Fruit fly (Drosophila melanogaster): ENCODE data around the gene eIF4E1.

DNA sequence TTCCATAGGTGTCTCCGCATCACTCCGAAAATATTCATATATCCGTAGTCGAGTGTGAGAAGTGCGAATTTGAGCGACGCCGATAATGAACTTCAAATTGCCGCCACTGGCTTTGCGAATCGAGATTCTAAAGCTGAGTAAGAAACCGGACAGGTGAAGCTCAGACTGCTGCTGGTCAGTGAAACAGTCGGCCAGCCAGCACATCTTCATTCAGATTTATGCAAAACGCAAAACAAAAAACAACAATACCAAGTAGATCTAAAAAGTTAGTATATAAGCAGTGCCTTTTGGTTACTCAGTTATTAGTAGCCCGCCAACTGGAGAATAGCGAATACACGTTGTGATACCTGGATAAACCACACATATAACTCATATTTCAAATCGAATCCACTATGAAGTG lies 2.2 kb upstream of the eIF4E1 start, which contains the start of gene Cpr67B:
- no peak for TF ChIP-seq Dek (tag; optimal IDR thresholded peaks at IDR 0.05)
- TF ChIP-seq otp (GFP tag; IDR thresholded peaks at IDR 0.05) = no peak
- TF ChIP-seq HLHmδ (GFP tag; optimal IDR thresholded peaks at IDR 0.05) = no peak
- no peak for TF ChIP-seq gsb (GFP tag; IDR thresholded peaks at IDR 0.05)
- TF ChIP-seq CG5245 (GFP tag; optimal IDR thresholded peaks at IDR 0.05) = no peak
- TF ChIP-seq Six4 (GFP tag; optimal IDR thresholded peaks at IDR 0.05) = no peak
- no peak for TF ChIP-seq CG17912 (GFP tag; optimal IDR thresholded peaks at IDR 0.05)
